Worm (Caenorhabditis elegans): ENCODE measurements around the gene srx-66.

Gene srx-66

ce11 chrV:3970410-3970809, 51.0 kb downstream of the srx-66 start, which contains the start of gene cyp-34A9:
cyp-34A9 (minus strand) TSS chrV:3970540.
- TF ChIP-seq ahr-1 (tag; optimal IDR thresholded peaks at IDR 0.05) (no peak), elt-2 (tag; optimal IDR thresholded peaks at IDR 0.05) (peak; percentile 2)

Measured in whole organism, late embryonic.